Fruit fly (Drosophila melanogaster): ENCODE data around the gene Cpr72Eb.

- TF ChIP-seq psq (optimal IDR thresholded peaks at IDR 0.05) (no peak), insv (optimal IDR thresholded peaks at IDR 0.05) (no peak), Sin3A (optimal IDR thresholded peaks at IDR 0.05) (no peak)
Observed at dm6 chr3L:16346023-16346422, 18.7 kb upstream of the Cpr72Eb start, which contains the start of gene CG33257.

All from Kc167 (cell line).